Worm (Caenorhabditis elegans) whole organism, mixed stage, embryonic: ENCODE results near the gene T15B12.2.

Experiments used
- blmp-1 ChIP-seq: fragments of 150-350 bp; optimal IDR thresholded peaks from 2 replicates; lab custom pipeline; 2014; ENCODE audit warnings: missing biosample characterization, missing genetic modification characterization
- ceh-43 ChIP-seq: fragments of 200-800 bp; sonication (Bioruptor generic); optimal IDR thresholded peaks from 2 replicates; lab custom pipeline; 2018; ENCODE audit warnings: mild to moderate bottlenecking, missing genetic modification characterization, moderate library complexity, missing compliant biosample characterization
- lin-13 ChIP-seq: fragments of 150-350 bp; optimal IDR thresholded peaks from 2 replicates; lab custom pipeline; 2014; ENCODE audit warnings: missing biosample characterization, missing genetic modification characterization
- lin-32 ChIP-seq: fragments of 200-800 bp; sonication (Bioruptor generic); optimal IDR thresholded peaks from 2 replicates; lab custom pipeline; 2018; ENCODE audit warnings: mild to moderate bottlenecking, missing genetic modification characterization, missing compliant biosample characterization
- mls-2 ChIP-seq: sonication (generic microtip); optimal IDR thresholded peaks from 2 replicates; lab custom pipeline; 2016; ENCODE audit warnings: mild to moderate bottlenecking, missing genetic modification characterization, moderate library complexity, missing compliant biosample characterization
- nhr-2 ChIP-seq: fragments of 150-350 bp; optimal IDR thresholded peaks from 2 replicates; lab custom pipeline; 2014; ENCODE audit warnings: missing biosample characterization, missing genetic modification characterization
- nhr-28 ChIP-seq: fragments of 150-350 bp; optimal IDR thresholded peaks from 2 replicates; lab custom pipeline; 2014; ENCODE audit warnings: missing biosample characterization, missing genetic modification characterization
- nhr-76 ChIP-seq: sonication (generic microtip); optimal IDR thresholded peaks from 2 replicates; lab custom pipeline; 2017; ENCODE audit warnings: missing biosample characterization, missing genetic modification characterization
- snpc-4 ChIP-seq: fragments of 150-350 bp; optimal IDR thresholded peaks from 2 replicates; lab custom pipeline; 2014; ENCODE audit warnings: missing biosample characterization, missing genetic modification characterization
- ztf-11 ChIP-seq: fragments of 150-350 bp; optimal IDR thresholded peaks from 2 replicates; lab custom pipeline; 2014; ENCODE audit warnings: missing biosample characterization, missing genetic modification characterization

DNA sequence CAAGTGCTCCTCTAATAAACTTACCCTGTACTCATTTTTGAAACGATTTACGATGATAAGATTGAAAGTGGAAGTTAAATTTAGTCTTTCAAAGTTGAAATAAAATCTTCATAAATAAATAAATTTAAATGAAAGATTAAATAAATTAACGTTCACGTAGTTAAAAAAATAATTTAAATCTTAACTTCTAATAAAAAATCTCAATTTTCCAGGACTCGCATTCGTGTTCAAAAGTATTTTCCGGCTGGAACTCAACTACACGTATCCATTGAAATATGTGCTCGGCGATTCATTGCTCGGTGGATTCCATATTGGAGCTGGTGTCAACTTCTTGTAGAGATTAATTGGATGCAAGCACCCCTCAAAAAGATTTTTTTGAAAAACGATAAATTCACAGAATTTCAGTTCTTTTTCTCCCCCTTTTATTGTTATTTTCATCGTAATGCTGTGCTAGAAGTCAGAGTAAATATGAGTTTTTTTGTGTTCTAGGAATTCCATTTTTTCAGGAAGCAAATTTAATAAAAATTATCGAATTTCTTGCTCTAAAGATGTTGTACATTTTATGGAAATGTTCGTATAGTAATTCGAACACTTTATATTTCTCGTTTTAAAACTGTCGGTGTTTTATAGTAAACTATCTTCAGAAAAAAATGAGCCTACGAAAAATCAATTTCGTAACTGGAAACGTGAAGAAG lies 38.2 kb downstream of the T15B12.2 start, which contains the start of the genes C34E10.9 and hap-1:
- no peak for TF ChIP-seq nhr-76 (tag; lab: Kevin White, UChicago)
- TF ChIP-seq blmp-1: no peak
- no peak for TF ChIP-seq lin-13
- TF ChIP-seq mls-2 (tag; lab: Kevin White, UChicago): no peak
- no peak for TF ChIP-seq nhr-28
- TF ChIP-seq ceh-43 (GFP tag; lab: Kevin White, UChicago): no peak
- no peak for TF ChIP-seq snpc-4 (tag; lab: Kevin White, UChicago)
- no peak for TF ChIP-seq lin-32 (GFP tag; lab: Kevin White, UChicago)
- TF ChIP-seq ztf-11 (tag; lab: Kevin White, UChicago): no peak
- TF ChIP-seq nhr-2: no peak
